Fruit fly (Drosophila melanogaster): ENCODE data around the gene CG6865.

CG6865 gene

dm6 chr3L:18898770-18899278 lies 35.4 kb downstream of the CG6865 start, which contains the start of gene RpL26 (continued):
- TF ChIP-seq CG9727 (GFP tag; optimal IDR thresholded peaks at IDR 0.05) (peak; percentile 88), z (GFP tag; IDR thresholded peaks at IDR 0.05) (no peak), pb (GFP tag; optimal IDR thresholded peaks at IDR 0.05) (peak; percentile 48), CG11398 (GFP tag; optimal IDR thresholded peaks at IDR 0.05) (peak; percentile 57), ttk (GFP tag; IDR thresholded peaks at IDR 0.05) (peak; percentile 42; the same call in 1 of the 2 replicates), B-H2 (GFP tag; optimal IDR thresholded peaks at IDR 0.05) (peak; percentile 83), CG4282 (GFP tag; optimal IDR thresholded peaks at IDR 0.05) (peak; percentile 70), Asciz (GFP tag; optimal IDR thresholded peaks at IDR 0.05) (no peak), Ptx1 (GFP tag; IDR thresholded peaks at IDR 0.05) (peak; percentile 80), CG1233 (GFP tag; optimal IDR thresholded peaks at IDR 0.05) (peak; percentile 48), TFAM (GFP tag; optimal IDR thresholded peaks at IDR 0.05) (no peak), CG1024 (GFP tag; IDR thresholded peaks at IDR 0.05) (no peak), shn (GFP tag; optimal IDR thresholded peaks at IDR 0.05) (peak; percentile 91), tna (GFP tag; IDR thresholded peaks at IDR 0.05; ENCODE audit: partially characterized antibody) (peak; percentile 85), CG15514 (GFP tag; optimal IDR thresholded peaks at IDR 0.05) (peak; percentile 69), Kr (GFP tag; optimal IDR thresholded peaks at IDR 0.05) (no peak), kay (GFP tag; optimal IDR thresholded peaks at IDR 0.05) (peak; percentile 40), CG12236 (GFP tag; optimal IDR thresholded peaks at IDR 0.05) (peak; percentile 6), Antp (GFP tag; optimal IDR thresholded peaks at IDR 0.05) (peak; percentile 75), Hey (tag; optimal IDR thresholded peaks at IDR 0.05) (no peak), chn (GFP tag; optimal IDR thresholded peaks at IDR 0.05) (peak; percentile 84), CoRest (tag; optimal IDR thresholded peaks at IDR 0.05) (peak; percentile 90), tio (GFP tag; optimal IDR thresholded peaks at IDR 0.05) (no peak), NFAT (GFP tag; IDR thresholded peaks at IDR 0.05) (peak; percentile 76), CG10654 (GFP tag; optimal IDR thresholded peaks at IDR 0.05) (peak; percentile 63), Opbp (GFP tag; IDR thresholded peaks at IDR 0.05; ENCODE audit: partially characterized antibody) (peak; percentile 93), Drgx (GFP tag; IDR thresholded peaks at IDR 0.05) (no peak), insv (GFP tag; optimal IDR thresholded peaks at IDR 0.05) (peak; percentile 94 to 99), amos (GFP tag; IDR thresholded peaks at IDR 0.05; ENCODE audit: partially characterized antibody) (peak; percentile 93), CG16813 (GFP tag; IDR thresholded peaks at IDR 0.05; ENCODE audit: partially characterized antibody) (peak; percentile 99), CG3838 (GFP tag; optimal IDR thresholded peaks at IDR 0.05) (peak; percentile 45), CG10209 (GFP tag; optimal IDR thresholded peaks at IDR 0.05) (peak; percentile 70), CG8478 (optimal IDR thresholded peaks at IDR 0.05) (no peak), NfI (GFP tag; optimal IDR thresholded peaks at IDR 0.05) (peak; percentile 84), cg (GFP tag; optimal IDR thresholded peaks at IDR 0.05) (no peak), row (GFP tag; IDR thresholded peaks at IDR 0.05) (peak; percentile 96), Vsx1 (GFP tag; optimal IDR thresholded peaks at IDR 0.05) (no peak), HLH4C (GFP tag; IDR thresholded peaks at IDR 0.05; ENCODE audit: partially characterized antibody) (peak; percentile 93), ftz-f1 (GFP tag; optimal IDR thresholded peaks at IDR 0.05) (no peak), Ravus (GFP tag; IDR thresholded peaks at IDR 0.05) (no peak), Doc3 (GFP tag; IDR thresholded peaks at IDR 0.05; ENCODE audit: partially characterized antibody) (peak; percentile 97), cas (GFP tag; IDR thresholded peaks at IDR 0.05) (no peak), gem (tag; optimal IDR thresholded peaks at IDR 0.05) (peak; percentile 80), CG6765 (GFP tag; optimal IDR thresholded peaks at IDR 0.05) (peak; percentile 65), Mrtf (GFP tag; IDR thresholded peaks at IDR 0.05) (no peak; the same call in 2 of the 3 replicates), maf-S (GFP tag; optimal IDR thresholded peaks at IDR 0.05) (peak; percentile 86), CG17612 (GFP tag; IDR thresholded peaks at IDR 0.05) (no peak), CG14965 (GFP tag; optimal IDR thresholded peaks at IDR 0.05; ENCODE audit: borderline replicate concordance) (no peak), CG9609 (GFP tag; optimal IDR thresholded peaks at IDR 0.05) (peak; percentile 87), jumu (GFP tag; optimal IDR thresholded peaks at IDR 0.05) (peak; percentile 81), CG4730 (GFP tag; IDR thresholded peaks at IDR 0.05) (0 out of 2 replicates have a peak, but pooled peaks have one; percentile 52)
